Fruit fly (Drosophila melanogaster) whole organism, pupa: ENCODE measurements around the gene CG11279.

Experiments
- CG10348 ChIP-seq: fragments of 200-800 bp; sonication (Bioruptor generic); IDR thresholded peaks from 2 replicates; pipeline ENCODE4 v1.3.6; 2022; ENCODE audit warnings: missing biosample characterization, missing genetic modification characterization
- CG13204 ChIP-seq: fragments of 200-800 bp; sonication (Bioruptor generic); optimal IDR thresholded peaks from 2 replicates; lab custom pipeline; 2018; ENCODE audit warnings: missing biosample characterization, mild to moderate bottlenecking, missing genetic modification characterization, moderate library complexity
- CG17806 ChIP-seq: fragments of 200-800 bp; sonication (Bioruptor generic); optimal IDR thresholded peaks from 2 replicates; lab custom pipeline; 2018; ENCODE audit warnings: missing biosample characterization, mild to moderate bottlenecking, missing genetic modification characterization, moderate library complexity
- CG4496 ChIP-seq: fragments of 200-800 bp; sonication (Bioruptor generic); IDR thresholded peaks from 3 replicates; pipeline ENCODE4 v1.3.6; 2022; ENCODE audit warnings: missing biosample characterization, missing genetic modification characterization
- EcR ChIP-seq: fragments of 200-800 bp; sonication (Bioruptor generic); optimal IDR thresholded peaks from 3 replicates; lab custom pipeline; 2019; ENCODE audit warnings: missing biosample characterization, missing genetic modification characterization, mild to moderate bottlenecking, moderate library complexity, missing genetic modification reagents
- Snoo ChIP-seq: fragments of 200-800 bp; sonication (Bioruptor generic); optimal IDR thresholded peaks from 3 replicates; lab custom pipeline; 2017; ENCODE audit warnings: missing biosample characterization, mild to moderate bottlenecking, missing genetic modification characterization, inconsistent platforms
- fd96Ca ChIP-seq: fragments of 200-800 bp; sonication (Bioruptor generic); IDR thresholded peaks from 3 replicates; pipeline ENCODE4 v1.3.6; 2022; ENCODE audit warnings: missing biosample characterization, missing genetic modification characterization
- rn ChIP-seq: fragments of 200-800 bp; sonication (Bioruptor generic); IDR thresholded peaks from 2 replicates; pipeline ENCODE4 v1.3.6; 2022; ENCODE audit warnings: missing biosample characterization, missing genetic modification characterization

- TF ChIP-seq CG13204 (no peak), CG4496 (GFP tag; lab: Robert Waterston, UW) (no peak), Snoo (tag; lab: Kevin White, UChicago) (no peak), EcR (GFP tag; lab: Kevin White, UChicago) (no peak), CG10348 (no peak), CG17806 (tag; lab: Kevin White, UChicago) (no peak), rn (GFP tag; lab: Robert Waterston, UW) (no peak), fd96Ca (GFP tag; lab: Robert Waterston, UW) (no peak)
Observed at dm6 chr3L:13087189-13087588, 40.4 kb downstream of the CG11279 start, which contains the start of gene CG17300.
